Fruit fly (Drosophila melanogaster) Kc167 (cell line): ENCODE data around the gene lab.

Experiments
- Myc ChIP-seq: fragments of >200 bp; optimal IDR thresholded peaks from 2 replicates; lab custom pipeline; 2017; ENCODE audit warnings: missing external identifiers
- Sin3A ChIP-seq: fragments of >200 bp; optimal IDR thresholded peaks from 2 replicates; lab custom pipeline; 2018; ENCODE audit warnings: missing external identifiers
- h ChIP-seq: fragments of >200 bp; optimal IDR thresholded peaks from 3 replicates; lab custom pipeline; 2018; ENCODE audit warnings: missing external identifiers
- insv ChIP-seq: fragments of >200 bp; optimal IDR thresholded peaks from 3 replicates; lab custom pipeline; 2018; ENCODE audit warnings: missing external identifiers
- psq ChIP-seq: fragments of >200 bp; optimal IDR thresholded peaks from 2 replicates; lab custom pipeline; 2017; ENCODE audit warnings: missing external identifiers
- ttk ChIP-seq: sonication (Bioruptor generic); optimal IDR thresholded peaks from 2 replicates; lab custom pipeline; 2017; ENCODE audit warnings: missing external identifiers

The lab gene

dm6 chr3R:6663289-6663666 lies 15.1 kb downstream of the lab start:
- TF ChIP-seq psq (lab: Kevin White, UChicago) (no peak), h (lab: Kevin White, UChicago) (no peak), Myc (lab: Kevin White, UChicago) (no peak), Sin3A (lab: Kevin White, UChicago) (no peak), insv (lab: Kevin White, UChicago) (no peak), ttk (lab: Kevin White, UChicago) (no peak)

DNA sequence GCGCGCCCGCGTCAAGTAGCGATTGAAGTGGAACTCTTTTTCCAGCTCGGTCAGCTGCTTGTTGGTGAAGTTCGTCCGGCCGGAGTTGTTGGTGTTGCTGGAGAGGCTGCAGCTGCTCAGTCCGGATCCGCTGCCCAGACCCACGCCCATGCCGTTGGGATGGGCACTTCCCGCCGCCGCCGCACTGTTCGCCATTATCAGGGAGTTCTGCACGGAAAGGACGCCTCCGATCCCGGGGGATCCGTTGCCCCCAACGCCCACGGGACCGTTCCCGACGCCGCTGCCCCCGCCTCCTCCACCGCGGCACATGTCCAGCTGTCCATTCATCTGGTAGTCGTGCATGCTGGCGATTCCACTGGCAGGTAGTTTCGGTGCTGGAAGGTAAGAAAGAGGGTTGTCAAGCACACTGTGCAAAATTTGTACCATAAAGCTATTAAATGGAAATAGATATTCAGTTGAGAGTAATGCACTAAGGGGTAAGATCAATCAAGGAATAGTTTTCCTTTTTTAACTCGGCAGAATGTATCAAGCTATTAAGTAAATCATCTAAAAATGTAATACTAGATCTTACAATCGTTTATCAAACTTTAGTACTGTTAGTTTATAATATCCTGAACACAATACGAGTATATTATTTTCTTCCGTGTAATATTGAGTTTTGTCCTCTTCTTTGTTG lies 15.6 kb downstream of the lab start:
- TF ChIP-seq insv (lab: Kevin White, UChicago) (no peak), psq (lab: Kevin White, UChicago) (no peak), Sin3A (lab: Kevin White, UChicago) (no peak), h (lab: Kevin White, UChicago) (no peak), Myc (lab: Kevin White, UChicago) (no peak), ttk (lab: Kevin White, UChicago) (no peak)

DNA sequence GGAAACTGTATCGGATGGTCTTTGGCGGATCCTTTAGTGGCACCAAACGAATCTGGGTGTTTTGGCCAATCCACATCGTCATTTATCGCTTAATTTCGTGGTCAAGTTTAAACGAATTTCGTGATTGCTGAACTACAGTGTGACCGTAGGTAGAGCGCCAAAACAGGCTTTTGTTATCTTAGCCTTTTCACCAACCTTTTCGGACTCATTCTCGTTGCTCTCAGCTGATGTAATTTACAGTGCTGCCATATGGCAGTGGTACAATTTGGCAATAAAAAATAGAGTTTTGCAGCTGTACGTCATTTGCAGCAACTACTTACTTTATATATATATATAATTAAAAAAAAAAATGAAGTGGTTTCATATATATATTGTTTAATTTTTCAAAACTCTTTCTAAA lies 18.4 kb downstream of the lab start, which contains the start of gene agt:
agt (minus strand) TSS at position 160 of the 400 bp plus-strand sequence.
- TF ChIP-seq psq (lab: Kevin White, UChicago) (no peak), insv (lab: Kevin White, UChicago) (no peak), Sin3A (lab: Kevin White, UChicago) (no peak), ttk (lab: Kevin White, UChicago) (no peak), Myc (lab: Kevin White, UChicago) (no peak), h (lab: Kevin White, UChicago) (no peak)

DNA sequence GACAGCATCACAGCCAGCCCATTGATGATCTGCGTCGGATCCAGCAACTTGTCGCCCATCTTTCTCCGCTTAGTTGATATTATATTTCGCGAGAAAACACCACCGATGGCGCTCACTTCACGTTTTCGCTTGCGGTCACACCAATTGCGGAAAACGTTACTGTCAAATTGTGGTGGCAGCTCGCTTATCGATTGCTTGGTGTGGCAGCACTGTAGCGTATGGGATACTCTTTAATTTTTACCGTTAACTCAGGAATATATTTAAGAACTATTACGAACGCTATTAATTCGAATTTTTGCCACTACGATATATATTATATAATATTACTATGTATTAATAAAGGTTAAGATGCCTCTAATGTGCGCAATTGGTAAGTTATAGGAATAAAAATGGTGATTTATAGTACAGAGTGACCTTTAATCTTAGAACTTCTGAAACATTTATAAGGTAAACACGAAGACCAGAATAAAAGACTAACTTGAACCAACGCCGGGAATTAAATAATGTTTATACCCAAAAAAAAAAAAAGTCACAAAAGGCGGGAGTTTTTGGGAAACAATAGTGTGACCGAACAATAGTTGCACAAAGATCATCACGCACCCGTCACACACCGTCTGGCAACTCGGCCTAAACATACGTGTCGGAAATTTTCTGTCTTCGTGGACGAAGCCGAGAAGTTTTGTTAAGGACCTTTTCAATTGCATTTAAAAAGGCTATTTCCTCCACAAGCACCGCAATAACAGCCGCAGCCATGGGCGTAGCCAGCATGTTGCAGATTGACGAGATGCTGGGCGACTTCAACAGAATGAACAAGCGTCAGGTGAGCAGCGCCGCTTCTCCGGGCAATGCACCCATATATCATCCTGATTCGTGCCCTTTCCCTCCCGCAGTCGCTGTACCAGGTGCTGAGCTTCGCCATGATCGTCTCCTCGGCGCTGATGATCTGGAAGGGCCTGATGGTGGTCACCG lies 20.8 kb downstream of the lab start, which contains the start of the genes CG1307 and twr:
CG1307 (minus strand) TSS at position 165 of the 969 bp plus-strand sequence.
twr (plus strand) TSS at position 605 of the 969 bp plus-strand sequence.
- no peak for TF ChIP-seq Sin3A (lab: Kevin White, UChicago)
- no peak for TF ChIP-seq Myc (lab: Kevin White, UChicago)
- TF ChIP-seq insv (lab: Kevin White, UChicago), result no peak
- no peak for TF ChIP-seq psq (lab: Kevin White, UChicago)
- no peak for TF ChIP-seq ttk (lab: Kevin White, UChicago)
- no peak for TF ChIP-seq h (lab: Kevin White, UChicago)

DNA sequence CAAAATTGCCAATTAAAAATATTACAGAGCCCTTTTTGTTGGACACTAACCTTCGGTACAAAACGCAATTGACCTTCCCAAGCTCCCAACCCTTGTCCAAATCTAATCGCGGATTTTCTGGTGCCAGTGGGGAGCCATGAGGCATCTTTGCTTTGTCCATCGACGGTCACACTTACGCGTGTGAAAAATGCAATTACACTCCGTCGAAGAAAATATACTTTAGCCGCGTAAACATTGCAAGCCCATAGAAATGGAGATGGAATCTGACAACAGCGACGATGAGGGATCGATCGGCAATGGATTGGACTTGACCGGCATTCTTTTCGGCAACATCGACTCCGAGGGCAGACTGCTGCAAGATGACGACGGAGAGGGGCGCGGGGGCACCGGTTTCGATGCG lies 31.6 kb downstream of the lab start, which contains the start of gene Taf1:
Taf1 (plus strand) TSS at position 150 of the 400 bp plus-strand sequence.
- no peak for TF ChIP-seq h (lab: Kevin White, UChicago)
- TF ChIP-seq ttk (lab: Kevin White, UChicago), result no peak
- TF ChIP-seq psq (lab: Kevin White, UChicago), result no peak

dm6 chr3R:6644334-6644733 lies 34.1 kb downstream of the lab start, which contains the start of gene Ass:
Gene Ass (minus strand): TSS chr3R:6644434.
- TF ChIP-seq h (lab: Kevin White, UChicago), result no peak
- TF ChIP-seq Sin3A (lab: Kevin White, UChicago), result no peak
- no peak for TF ChIP-seq Myc (lab: Kevin White, UChicago)
- no peak for TF ChIP-seq insv (lab: Kevin White, UChicago)
- no peak for TF ChIP-seq psq (lab: Kevin White, UChicago)
- TF ChIP-seq ttk (lab: Kevin White, UChicago), result no peak

DNA sequence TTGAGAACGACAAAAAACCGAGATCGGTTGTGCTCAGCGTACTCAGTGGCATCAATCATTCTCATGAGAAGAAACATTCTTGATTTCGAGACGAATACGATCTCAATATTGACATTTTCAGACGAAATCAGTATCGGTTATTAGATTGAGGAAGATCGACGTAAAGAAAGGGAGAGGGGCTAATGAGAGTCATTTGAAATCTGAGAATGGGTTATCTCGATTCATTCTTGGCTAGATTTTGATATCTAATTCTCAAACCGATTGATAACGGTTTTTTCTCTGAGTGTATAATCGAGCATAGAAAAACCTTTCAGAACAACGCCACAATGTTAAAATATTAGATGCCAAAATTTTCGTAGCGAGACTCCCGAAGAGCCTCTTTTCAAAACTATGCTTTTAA lies 37.5 kb downstream of the lab start, which contains the start of gene CG31286:
CG31286 (plus strand) TSS at position 301 of the 400 bp plus-strand sequence.
- TF ChIP-seq insv (lab: Kevin White, UChicago) (no peak), Sin3A (lab: Kevin White, UChicago) (no peak), ttk (lab: Kevin White, UChicago) (no peak), psq (lab: Kevin White, UChicago) (no peak), Myc (lab: Kevin White, UChicago) (no peak), h (lab: Kevin White, UChicago) (no peak)

DNA sequence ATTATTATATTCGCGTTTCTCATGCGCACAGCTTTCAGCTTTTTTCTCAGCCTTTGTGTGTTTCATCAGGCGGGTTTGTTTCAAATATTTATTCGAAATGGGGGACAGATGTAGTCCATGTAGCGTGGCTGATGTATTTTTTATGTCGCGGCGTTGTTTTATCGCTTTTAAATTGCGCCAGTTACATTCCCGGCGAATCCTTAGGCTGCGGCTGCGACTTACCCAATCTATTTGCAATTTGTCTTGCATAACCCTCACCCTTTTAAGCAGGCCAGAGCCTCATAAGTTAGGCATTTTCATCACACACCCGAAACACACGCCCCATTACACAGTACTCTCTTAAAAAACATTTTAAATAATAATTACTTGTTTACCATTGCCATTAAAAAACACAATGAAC lies 48.5 kb downstream of the lab start, which contains the start of gene sunz:
sunz (plus strand) TSS at position 301 of the 400 bp plus-strand sequence.
- TF ChIP-seq h (lab: Kevin White, UChicago) (no peak), Sin3A (lab: Kevin White, UChicago) (no peak), Myc (lab: Kevin White, UChicago) (no peak), psq (lab: Kevin White, UChicago) (no peak)

DNA sequence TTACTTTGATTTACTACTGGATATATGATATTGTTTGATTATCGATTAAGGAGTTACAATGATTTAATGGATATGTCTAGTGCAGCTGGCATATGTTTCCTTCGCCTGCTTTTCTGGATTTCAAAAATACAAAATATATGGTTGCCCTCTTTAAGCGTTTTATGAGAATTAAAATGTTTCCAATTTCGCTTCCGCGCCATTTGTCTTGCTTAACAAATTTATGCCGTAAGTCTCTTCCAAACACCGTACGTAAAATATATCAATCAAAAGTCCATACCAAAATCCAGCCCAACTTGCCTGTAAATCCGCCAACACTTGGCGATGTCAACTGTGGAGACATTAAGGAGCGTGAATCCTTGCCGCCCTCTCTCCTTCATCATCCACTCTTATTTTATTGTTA lies 49.2 kb downstream of the lab start, which contains the start of gene CG15177:
CG15177 (minus strand) TSS at position 101 of the 400 bp plus-strand sequence.
- TF ChIP-seq h (lab: Kevin White, UChicago) (no peak), insv (lab: Kevin White, UChicago) (no peak), psq (lab: Kevin White, UChicago) (no peak), ttk (lab: Kevin White, UChicago) (no peak), Myc (lab: Kevin White, UChicago) (no peak), Sin3A (lab: Kevin White, UChicago) (no peak)

dm6 chr3R:6627800-6628199 lies 50.6 kb downstream of the lab start, which contains the start of gene sowi:
Gene sowi (minus strand): TSS chr3R:6627900.
- TF ChIP-seq Myc (lab: Kevin White, UChicago), result no peak
- no peak for TF ChIP-seq Sin3A (lab: Kevin White, UChicago)
- no peak for TF ChIP-seq psq (lab: Kevin White, UChicago)
- TF ChIP-seq h (lab: Kevin White, UChicago), result no peak
- TF ChIP-seq ttk (lab: Kevin White, UChicago), result no peak
- no peak for TF ChIP-seq insv (lab: Kevin White, UChicago)
